Fruit fly (Drosophila melanogaster): ENCODE results near the gene Lint-O.

Lint-O gene

DNA sequence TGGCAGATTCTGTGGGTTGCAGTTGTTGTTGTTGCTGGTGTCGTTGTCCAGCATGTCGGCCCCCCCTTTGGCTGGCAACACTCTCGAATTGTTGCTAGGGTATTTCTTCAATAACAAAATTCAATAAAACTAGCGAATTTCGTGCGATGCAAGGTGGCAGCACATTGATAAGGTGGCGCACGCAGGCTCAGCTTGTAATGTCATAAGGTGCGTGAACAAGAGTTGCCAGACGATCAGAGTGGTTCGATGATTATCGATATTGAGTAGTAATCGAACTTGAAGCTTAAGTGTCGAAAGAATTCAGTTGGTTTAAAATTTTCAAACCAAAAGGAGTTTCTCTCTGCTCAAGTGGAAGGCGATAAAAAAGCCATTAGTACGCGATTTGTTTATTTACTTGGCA lies 21.6 kb downstream of the Lint-O start, which contains the start of gene CG2701 (continued):
- TF ChIP-seq Atf-2 (GFP tag; optimal IDR thresholded peaks at IDR 0.05) (no peak), Ets97D (GFP tag; optimal IDR thresholded peaks at IDR 0.05) (peak; percentile 56), CG1832 (GFP tag; optimal IDR thresholded peaks at IDR 0.05) (no peak), gcm2 (GFP tag; optimal IDR thresholded peaks at IDR 0.05) (no peak), Aef1 (GFP tag; IDR thresholded peaks at IDR 0.05) (no peak), CG14710 (tag; optimal IDR thresholded peaks at IDR 0.05) (peak; percentile 32), Poxn (GFP tag; IDR thresholded peaks at IDR 0.05) (no peak), CG12942 (GFP tag; optimal IDR thresholded peaks at IDR 0.05) (no peak), otp (GFP tag; IDR thresholded peaks at IDR 0.05) (no peak), fd96Cb (tag; optimal IDR thresholded peaks at IDR 0.05) (no peak), lbe (GFP tag; optimal IDR thresholded peaks at IDR 0.05) (no peak), CG18764 (GFP tag; optimal IDR thresholded peaks at IDR 0.05) (no peak), grau (tag; optimal IDR thresholded peaks at IDR 0.05) (no peak), CG16815 (GFP tag; optimal IDR thresholded peaks at IDR 0.05) (no peak), chm (GFP tag; IDR thresholded peaks at IDR 0.05) (no peak), CG8944 (GFP tag; optimal IDR thresholded peaks at IDR 0.05) (peak; percentile 24), CG18619 (GFP tag; optimal IDR thresholded peaks at IDR 0.05) (no peak), CG6813 (GFP tag; optimal IDR thresholded peaks at IDR 0.05) (no peak), CG17829 (tag; optimal IDR thresholded peaks at IDR 0.05) (peak; percentile 7), Atf3 (GFP tag; optimal IDR thresholded peaks at IDR 0.05) (no peak), ab (GFP tag; optimal IDR thresholded peaks at IDR 0.05) (no peak), lilli (GFP tag; optimal IDR thresholded peaks at IDR 0.05) (peak; percentile 30), BEAF-32 (GFP tag; optimal IDR thresholded peaks at IDR 0.05) (peak; percentile 74), gro (GFP tag; optimal IDR thresholded peaks at IDR 0.05) (no peak), ato (GFP tag; IDR thresholded peaks at IDR 0.05; ENCODE audit: partially characterized antibody) (peak; percentile 61; the same call in 1 of the 2 replicates), ERR (GFP tag; optimal IDR thresholded peaks at IDR 0.05) (peak; percentile 6), CG1647 (GFP tag; optimal IDR thresholded peaks at IDR 0.05) (no peak), hkb (optimal IDR thresholded peaks at IDR 0.05) (no peak), hkb (GFP tag; IDR thresholded peaks at IDR 0.05) (no peak), jumu (GFP tag; optimal IDR thresholded peaks at IDR 0.05) (peak; percentile 25), Sox100B (GFP tag; optimal IDR thresholded peaks at IDR 0.05) (no peak), CG10959 (GFP tag; IDR thresholded peaks at IDR 0.05) (no peak), dm (GFP tag; optimal IDR thresholded peaks at IDR 0.05) (peak; percentile 44), CG6175 (GFP tag; IDR thresholded peaks at IDR 0.05) (no peak), row (GFP tag; IDR thresholded peaks at IDR 0.05) (peak; percentile 65), Six4 (GFP tag; optimal IDR thresholded peaks at IDR 0.05) (no peak), CG3065 (GFP tag; optimal IDR thresholded peaks at IDR 0.05) (no peak), CG30431 (GFP tag; optimal IDR thresholded peaks at IDR 0.05) (no peak), Antp (GFP tag; optimal IDR thresholded peaks at IDR 0.05) (peak; percentile 44), D19B (GFP tag; optimal IDR thresholded peaks at IDR 0.05) (no peak), HLH54F (GFP tag; optimal IDR thresholded peaks at IDR 0.05) (peak; percentile 11), sens-2 (GFP tag; IDR thresholded peaks at IDR 0.05) (no peak), vvl (GFP tag; IDR thresholded peaks at IDR 0.05) (no peak), tin (GFP tag; optimal IDR thresholded peaks at IDR 0.05) (peak; percentile 36), CG9817 (tag; optimal IDR thresholded peaks at IDR 0.05) (no peak), CG33213 (GFP tag; optimal IDR thresholded peaks at IDR 0.05) (no peak), pnt (GFP tag; optimal IDR thresholded peaks at IDR 0.05) (no peak), NfI (GFP tag; optimal IDR thresholded peaks at IDR 0.05) (no peak), ewg (GFP tag; optimal IDR thresholded peaks at IDR 0.05) (peak; percentile 67), ken (GFP tag; IDR thresholded peaks at IDR 0.05) (no peak), Deaf1 (tag; optimal IDR thresholded peaks at IDR 0.05) (no peak), hth (optimal IDR thresholded peaks at IDR 0.05) (no peak), CG1024 (GFP tag; IDR thresholded peaks at IDR 0.05) (no peak), Sry-β (GFP tag; optimal IDR thresholded peaks at IDR 0.05) (peak; percentile 0)
